Fruit fly (Drosophila melanogaster) whole organism, prepupa: Measurements from ENCODE around the gene osk.
A peak's percentile ranks its signal among the peaks of the same experiment; 100 is the strongest.

Experiments
- CG10631 ChIP-seq: fragments of 200-800 bp; sonication (Bioruptor generic); optimal IDR thresholded peaks from 2 replicates; lab custom pipeline; 2016; ENCODE audit warnings: missing biosample characterization, missing genetic modification characterization
- CG10669 ChIP-seq: fragments of 200-800 bp; sonication (Bioruptor generic); optimal IDR thresholded peaks from 3 replicates; lab custom pipeline; 2018; ENCODE audit warnings: missing biosample characterization, mild to moderate bottlenecking, missing genetic modification characterization, moderate library complexity
- CG11902 ChIP-seq: fragments of 200-800 bp; sonication (Bioruptor generic); optimal IDR thresholded peaks from 3 replicates; lab custom pipeline; 2016; ENCODE audit warnings: missing biosample characterization, missing genetic modification characterization
- CG1621 ChIP-seq: fragments of 200-800 bp; sonication (Bioruptor generic); optimal IDR thresholded peaks from 3 replicates; lab custom pipeline; 2018; ENCODE audit warnings: missing biosample characterization, mild to moderate bottlenecking, missing genetic modification characterization
- CG3032 ChIP-seq: fragments of 200-800 bp; optimal IDR thresholded peaks from 2 replicates; lab custom pipeline; 2019; ENCODE audit warnings: missing biosample characterization, mild to moderate bottlenecking, missing genetic modification characterization, moderate library complexity
- CG31627 ChIP-seq: fragments of 200-800 bp; sonication (Bioruptor generic); optimal IDR thresholded peaks from 3 replicates; lab custom pipeline; 2016; ENCODE audit warnings: missing biosample characterization, missing genetic modification characterization
- CG32006 ChIP-seq: fragments of 200-800 bp; sonication (Bioruptor generic); optimal IDR thresholded peaks from 3 replicates; lab custom pipeline; 2017; ENCODE audit warnings: missing biosample characterization, mild to moderate bottlenecking, missing genetic modification characterization
- CG34406 ChIP-seq: fragments of 200-800 bp; sonication (Bioruptor generic); optimal IDR thresholded peaks from 3 replicates; lab custom pipeline; 2016; ENCODE audit warnings: missing biosample characterization, missing genetic modification characterization
- CG3919 ChIP-seq: fragments of 200-800 bp; sonication (Bioruptor generic); optimal IDR thresholded peaks from 3 replicates; lab custom pipeline; 2016; ENCODE audit warnings: missing biosample characterization, missing genetic modification characterization
- CG4318 ChIP-seq: fragments of 200-800 bp; sonication (Bioruptor generic); optimal IDR thresholded peaks from 3 replicates; lab custom pipeline; 2017; ENCODE audit warnings: missing biosample characterization, mild to moderate bottlenecking, missing genetic modification characterization
- CG6163 ChIP-seq: fragments of 200-800 bp; sonication (Bioruptor generic); IDR thresholded peaks from 3 replicates; pipeline ENCODE4 v1.3.6; 2022; ENCODE audit warnings: missing biosample characterization, missing genetic modification characterization
- CG6276 ChIP-seq: fragments of 200-800 bp; sonication (Bioruptor generic); optimal IDR thresholded peaks from 2 replicates; lab custom pipeline; 2017; ENCODE audit warnings: missing biosample characterization, mild to moderate bottlenecking, missing genetic modification characterization
- CG6792 ChIP-seq: fragments of 200-800 bp; sonication (Bioruptor generic); optimal IDR thresholded peaks from 3 replicates; lab custom pipeline; 2016; ENCODE audit warnings: missing biosample characterization, missing genetic modification characterization
- CG6808 ChIP-seq: fragments of 200-800 bp; sonication (Bioruptor generic); optimal IDR thresholded peaks from 3 replicates; lab custom pipeline; 2017; ENCODE audit warnings: missing biosample characterization, missing genetic modification characterization, mild to moderate bottlenecking, moderate library complexity, missing genetic modification reagents
- CG7368 ChIP-seq: fragments of 200-800 bp; sonication (Bioruptor generic); optimal IDR thresholded peaks from 3 replicates; lab custom pipeline; 2016; ENCODE audit warnings: missing biosample characterization, missing genetic modification characterization
- CG8319 ChIP-seq: fragments of 200-800 bp; sonication (Bioruptor generic); optimal IDR thresholded peaks from 3 replicates; lab custom pipeline; 2016; ENCODE audit warnings: missing biosample characterization, missing genetic modification characterization
- CG8632 ChIP-seq: fragments of 200-800 bp; sonication (Bioruptor generic); optimal IDR thresholded peaks from 3 replicates; lab custom pipeline; 2016; ENCODE audit warnings: missing biosample characterization, missing genetic modification characterization
- Eip75B ChIP-seq: fragments of 200-800 bp; sonication (Bioruptor generic); optimal IDR thresholded peaks from 3 replicates; lab custom pipeline; 2016; ENCODE audit warnings: missing biosample characterization, missing genetic modification characterization
- Eip78C ChIP-seq: fragments of 200-800 bp; sonication (Bioruptor generic); peaks from one replicate; lab custom pipeline; 2016; ENCODE audit warnings: missing biosample characterization, missing genetic modification characterization
- Eip93F ChIP-seq: fragments of 200-800 bp; sonication (Bioruptor generic); optimal IDR thresholded peaks from 2 replicates; lab custom pipeline; 2016; ENCODE audit warnings: missing biosample characterization, mild to moderate bottlenecking, missing genetic modification characterization
- Ets21C ChIP-seq: fragments of 200-800 bp; sonication (Bioruptor generic); optimal IDR thresholded peaks from 3 replicates; lab custom pipeline; 2016; ENCODE audit warnings: missing biosample characterization, missing genetic modification characterization
- Hr38 ChIP-seq: sonication (Bioruptor generic); optimal IDR thresholded peaks from 2 replicates; lab custom pipeline; 2016; ENCODE audit warnings: missing biosample characterization, missing genetic modification characterization
- Hr39 ChIP-seq: fragments of 200-800 bp; sonication (Bioruptor generic); optimal IDR thresholded peaks from 2 replicates; lab custom pipeline; 2016; ENCODE audit warnings: missing biosample characterization, missing genetic modification characterization
- Hr4 ChIP-seq: fragments of 200-800 bp; sonication (Bioruptor generic); optimal IDR thresholded peaks from 3 replicates; lab custom pipeline; 2016; ENCODE audit warnings: missing biosample characterization, missing genetic modification characterization
- Lpt ChIP-seq: fragments of 200-800 bp; sonication (Bioruptor generic); optimal IDR thresholded peaks from 3 replicates; lab custom pipeline; 2016; ENCODE audit warnings: missing biosample characterization, missing genetic modification characterization
- Met ChIP-seq: fragments of 200-800 bp; sonication (Bioruptor generic); optimal IDR thresholded peaks from 3 replicates; lab custom pipeline; 2016; ENCODE audit warnings: missing biosample characterization, missing genetic modification characterization
- OdsH ChIP-seq: fragments of 200-800 bp; sonication (Bioruptor generic); optimal IDR thresholded peaks from 3 replicates; lab custom pipeline; 2016; ENCODE audit warnings: missing biosample characterization, missing genetic modification characterization
- Smox ChIP-seq: fragments of 200-800 bp; sonication (Bioruptor generic); optimal IDR thresholded peaks from 3 replicates; lab custom pipeline; 2016; ENCODE audit warnings: missing biosample characterization, missing genetic modification characterization
- Sox14 ChIP-seq: fragments of 200-800 bp; sonication (Bioruptor generic); optimal IDR thresholded peaks from 3 replicates; lab custom pipeline; 2016; ENCODE audit warnings: missing biosample characterization, missing genetic modification characterization
- Sox15 ChIP-seq: fragments of 200-800 bp; sonication (Bioruptor generic); optimal IDR thresholded peaks from 3 replicates; lab custom pipeline; 2016; ENCODE audit warnings: missing biosample characterization, missing genetic modification characterization
- achi ChIP-seq: fragments of 200-800 bp; sonication (Bioruptor generic); optimal IDR thresholded peaks from 3 replicates; lab custom pipeline; 2016; ENCODE audit warnings: missing biosample characterization, missing genetic modification characterization
- cyc ChIP-seq: fragments of 200-800 bp; sonication (Bioruptor generic); optimal IDR thresholded peaks from 3 replicates; lab custom pipeline; 2016; ENCODE audit warnings: missing biosample characterization, missing genetic modification characterization
- dac ChIP-seq: fragments of 200-800 bp; sonication (Bioruptor generic); optimal IDR thresholded peaks from 2 replicates; lab custom pipeline; 2017; ENCODE audit warnings: missing biosample characterization, mild to moderate bottlenecking, missing genetic modification characterization
- dsx ChIP-seq: fragments of 200-800 bp; optimal IDR thresholded peaks from 3 replicates; lab custom pipeline; 2019; ENCODE audit warnings: missing biosample characterization, mild to moderate bottlenecking, missing genetic modification characterization, moderate library complexity; ENCODE audit not compliant: poor library complexity, severe bottlenecking
- eg ChIP-seq: fragments of 200-800 bp; sonication (Bioruptor generic); IDR thresholded peaks from 3 replicates; pipeline ENCODE4 v1.3.6; 2022; ENCODE audit warnings: missing biosample characterization, missing genetic modification characterization
- esn ChIP-seq: fragments of 200-800 bp; sonication (Bioruptor generic); optimal IDR thresholded peaks from 2 replicates; lab custom pipeline; 2016; ENCODE audit warnings: missing biosample characterization, mild to moderate bottlenecking, missing genetic modification characterization, moderate library complexity
- fd85E ChIP-seq: fragments of 200-800 bp; sonication (Bioruptor generic); optimal IDR thresholded peaks from 3 replicates; lab custom pipeline; 2016; ENCODE audit warnings: missing biosample characterization, missing genetic modification characterization
- fkh ChIP-seq: fragments of 200-800 bp; sonication (Bioruptor generic); optimal IDR thresholded peaks from 3 replicates; lab custom pipeline; 2017; ENCODE audit warnings: missing biosample characterization, mild to moderate bottlenecking, missing genetic modification characterization, moderate library complexity
- lz ChIP-seq: fragments of 200-800 bp; sonication (Bioruptor generic); optimal IDR thresholded peaks from 3 replicates; lab custom pipeline; 2016; ENCODE audit warnings: missing biosample characterization, missing genetic modification characterization
- spab ChIP-seq: fragments of 200-800 bp; sonication (Bioruptor generic); optimal IDR thresholded peaks from 2 replicates; lab custom pipeline; 2017; ENCODE audit warnings: missing biosample characterization, mild to moderate bottlenecking, missing genetic modification characterization, missing genetic modification reagents
- ss ChIP-seq, 2 experiments: fragments of 200-800 bp; sonication (Bioruptor generic); optimal IDR thresholded peaks; 2 replicates in 1 of 2; 3 replicates in 1 of 2; lab custom pipeline; 2017 to 2018; ENCODE audit warnings: mild to moderate bottlenecking in 2 of 2, missing biosample characterization in 2 of 2, missing genetic modification characterization in 2 of 2, moderate library complexity in 1 of 2
- svp ChIP-seq: fragments of 200-800 bp; sonication (Bioruptor generic); peaks from one replicate; lab custom pipeline; 2016; ENCODE audit warnings: missing biosample characterization, missing genetic modification characterization
- topi ChIP-seq: fragments of 200-800 bp; sonication (Bioruptor generic); optimal IDR thresholded peaks from 3 replicates; lab custom pipeline; 2016; ENCODE audit warnings: missing biosample characterization, missing genetic modification characterization
- vri ChIP-seq: fragments of 200-800 bp; sonication (Bioruptor generic); optimal IDR thresholded peaks from 3 replicates; lab custom pipeline; 2016; ENCODE audit warnings: missing biosample characterization, mild to moderate bottlenecking, missing genetic modification characterization

osk gene

DNA sequence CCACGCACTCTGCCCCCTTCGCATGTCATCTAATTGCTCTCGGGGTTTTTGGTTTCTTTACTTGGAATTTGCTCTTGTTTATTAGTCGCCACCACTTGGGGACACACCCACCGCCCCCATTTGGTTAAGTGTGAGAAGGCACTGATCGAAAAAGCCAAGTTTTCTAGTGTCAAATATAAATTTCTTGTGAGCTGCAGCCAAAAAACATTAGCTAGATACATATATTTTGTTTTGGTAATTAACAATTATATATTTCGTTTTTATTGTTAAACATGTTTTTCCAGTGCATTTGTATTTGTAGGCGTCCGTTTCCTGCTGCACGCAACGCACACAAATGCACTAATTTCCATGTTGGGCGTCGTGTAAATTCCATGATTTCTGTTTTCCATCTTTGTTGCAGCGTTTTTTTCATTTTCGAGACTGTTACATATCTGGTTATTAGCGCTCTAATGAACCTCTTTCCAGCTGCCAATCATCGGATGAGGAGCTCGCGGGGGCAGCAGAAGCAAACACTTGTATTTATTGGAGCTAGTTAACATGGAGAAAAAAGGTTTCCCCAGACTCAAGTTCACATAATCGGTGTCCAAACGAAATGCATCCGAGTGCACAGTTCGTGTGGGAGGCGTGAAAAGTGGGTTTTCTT lies 14.7 kb upstream of the osk start (continued):
- TF ChIP-seq fd85E (GFP tag; lab: Kevin White, UChicago) (no peak), Hr4 (peak; percentile 37), Eip75B (GFP tag; lab: Kevin White, UChicago) (no peak), CG6163 (GFP tag; lab: Robert Waterston, UW) (no peak), CG10631 (GFP tag; lab: Kevin White, UChicago) (no peak), Smox (GFP tag; lab: Kevin White, UChicago) (no peak), ss (GFP tag; optimal IDR thresholded peaks at IDR 0.05; lab: Kevin White, UChicago) (no peak), Ets21C (no peak), CG10669 (GFP tag; lab: Kevin White, UChicago) (no peak), Eip78C (GFP tag; lab: Kevin White, UChicago) (peak; percentile 43), CG3919 (GFP tag; lab: Kevin White, UChicago) (no peak), Lpt (peak; percentile 34), CG1621 (no peak), CG8632 (no peak)

DNA sequence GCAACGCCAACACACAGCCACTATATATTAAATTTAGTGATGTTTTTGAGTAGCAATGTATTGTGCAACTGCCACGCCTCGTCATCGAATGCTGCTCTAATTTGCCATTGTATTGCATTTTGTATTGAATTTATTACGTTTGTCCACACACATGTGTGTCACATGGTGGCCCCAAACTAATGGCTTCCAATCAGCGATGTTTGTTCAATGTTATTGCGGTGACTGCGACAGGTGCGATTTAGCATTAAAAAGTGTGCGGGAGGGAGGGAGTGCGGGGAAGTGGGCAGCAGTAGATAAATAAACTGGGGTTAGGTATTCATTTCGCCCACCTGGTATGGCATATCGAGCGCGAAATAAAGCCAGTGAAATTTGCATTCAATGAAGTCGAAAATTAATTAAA lies 13.0 kb upstream of the osk start:
- TF ChIP-seq CG6808 (GFP tag; lab: Kevin White, UChicago) (no peak), CG3032 (no peak), vri (GFP tag; lab: Kevin White, UChicago) (no peak), Eip78C (GFP tag; lab: Kevin White, UChicago) (peak; percentile 44)

DNA sequence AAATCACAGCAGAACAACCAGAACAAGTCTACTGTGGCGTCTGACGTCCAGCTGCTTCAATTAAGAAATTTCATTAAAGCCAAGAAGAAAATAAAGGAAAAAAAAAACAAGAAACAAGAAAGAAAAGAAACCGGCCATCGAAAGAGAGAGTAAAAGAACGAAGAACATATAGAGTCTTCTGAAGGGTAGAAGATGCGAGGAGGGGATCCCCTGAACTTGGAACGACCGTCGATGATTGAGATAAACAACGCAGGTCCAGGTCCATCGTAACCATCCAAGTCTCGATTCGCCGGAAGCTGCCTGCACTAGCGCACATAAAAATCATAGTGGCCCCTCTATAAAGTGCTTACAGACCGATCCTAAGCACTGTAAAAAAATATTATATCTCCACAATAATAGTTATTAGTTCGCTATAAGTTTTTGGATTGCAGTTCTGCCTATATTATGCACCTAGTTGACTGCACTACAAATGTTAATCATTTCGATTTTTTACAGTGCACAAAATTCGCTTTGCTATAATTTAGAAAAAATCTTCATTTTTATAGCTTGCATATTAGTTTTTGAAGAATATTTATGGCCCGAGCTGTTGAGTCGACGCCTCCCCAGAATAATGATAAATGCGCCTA lies 12.2 kb upstream of the osk start:
- TF ChIP-seq vri (GFP tag; lab: Kevin White, UChicago) (no peak), ss (GFP tag; optimal IDR thresholded peaks at IDR 0.05; lab: Kevin White, UChicago) (peak; percentile 32 to 62), Ets21C (no peak), esn (GFP tag; lab: Kevin White, UChicago) (peak; percentile 24), svp (GFP tag; lab: Kevin White, UChicago) (no peak), CG8319 (GFP tag; lab: Kevin White, UChicago) (no peak), CG6163 (GFP tag; lab: Robert Waterston, UW) (peak; percentile 79), eg (GFP tag; lab: Robert Waterston, UW) (peak; percentile 26; the same call in 1 of the 3 replicates), CG31627 (GFP tag; lab: Kevin White, UChicago) (no peak), topi (GFP tag; lab: Kevin White, UChicago) (peak; percentile 12), CG8632 (no peak), fkh (GFP tag; lab: Kevin White, UChicago) (no peak), CG6276 (GFP tag; lab: Kevin White, UChicago) (peak; percentile 9), achi (GFP tag; lab: Kevin White, UChicago) (peak; percentile 56), Sox15 (no peak), CG7368 (GFP tag; lab: Kevin White, UChicago) (peak; percentile 22), CG32006 (GFP tag; lab: Kevin White, UChicago) (peak; percentile 43), CG11902 (GFP tag; lab: Kevin White, UChicago) (no peak), spab (peak; percentile 83), Lpt (peak; percentile 83), Sox14 (GFP tag; lab: Kevin White, UChicago) (peak; percentile 55), dsx (GFP tag; lab: Kevin White, UChicago) (peak; percentile 10), lz (GFP tag; lab: Kevin White, UChicago) (no peak), Hr4 (peak; percentile 39), CG3919 (GFP tag; lab: Kevin White, UChicago) (peak; percentile 68), CG6808 (GFP tag; lab: Kevin White, UChicago) (peak; percentile 51), Eip93F (GFP tag; lab: Kevin White, UChicago) (no peak), dac (GFP tag; lab: Kevin White, UChicago) (no peak), CG10669 (GFP tag; lab: Kevin White, UChicago) (peak; percentile 84), OdsH (peak; percentile 51), Eip75B (GFP tag; lab: Kevin White, UChicago) (peak; percentile 64), CG10631 (GFP tag; lab: Kevin White, UChicago) (peak; percentile 73), CG3032 (peak; percentile 71), CG34406 (peak; percentile 1), Eip78C (GFP tag; lab: Kevin White, UChicago) (peak; percentile 85), Met (peak; percentile 27), CG4318 (peak; percentile 38), fd85E (GFP tag; lab: Kevin White, UChicago) (no peak), CG6792 (GFP tag; lab: Kevin White, UChicago) (peak; percentile 34), Hr38 (GFP tag; lab: Kevin White, UChicago) (no peak), Hr39 (GFP tag; lab: Kevin White, UChicago) (peak; percentile 17), cyc (GFP tag; lab: Kevin White, UChicago) (no peak)
